Worm (Caenorhabditis elegans) whole organism, L3 larva: ENCODE measurements around the gene T25B9.6.

Source experiments
- aly-2 ChIP-seq: fragments of 150-350 bp; optimal IDR thresholded peaks from 2 replicates; lab custom pipeline; 2014; ENCODE audit warnings: missing biosample characterization, missing genetic modification characterization
- ceh-9 ChIP-seq: sonication (generic microtip); optimal IDR thresholded peaks from 2 replicates; lab custom pipeline; 2018; ENCODE audit warnings: missing biosample characterization, missing genetic modification characterization

DNA sequence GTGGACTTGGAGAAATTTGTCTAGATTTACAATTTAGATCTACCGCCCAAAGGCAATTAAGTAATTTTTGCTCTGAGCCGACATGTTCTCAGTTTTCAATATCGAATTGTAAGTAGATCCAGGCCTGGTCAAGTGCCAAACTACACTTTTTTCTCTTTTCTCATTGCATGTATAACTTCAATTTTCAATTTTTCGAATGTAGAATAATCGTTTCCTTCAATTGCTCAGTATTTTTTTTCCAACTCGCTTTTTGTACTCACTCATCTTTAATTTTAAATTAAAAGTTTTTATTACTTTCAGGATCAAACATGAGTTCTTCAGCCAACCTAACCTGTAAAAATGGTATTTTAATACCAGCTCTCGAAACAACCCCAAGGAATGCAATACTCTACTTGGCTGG, 41.6 kb upstream of the T25B9.6 start, which contains the start of gene ncx-3:
- TF ChIP-seq ceh-9 (tag; lab: Kevin White, UChicago) (no peak), aly-2 (tag; lab: Kevin White, UChicago) (no peak)
